Worm (Caenorhabditis elegans): ENCODE measurements around the gene atln-2.

atln-2 gene

DNA sequence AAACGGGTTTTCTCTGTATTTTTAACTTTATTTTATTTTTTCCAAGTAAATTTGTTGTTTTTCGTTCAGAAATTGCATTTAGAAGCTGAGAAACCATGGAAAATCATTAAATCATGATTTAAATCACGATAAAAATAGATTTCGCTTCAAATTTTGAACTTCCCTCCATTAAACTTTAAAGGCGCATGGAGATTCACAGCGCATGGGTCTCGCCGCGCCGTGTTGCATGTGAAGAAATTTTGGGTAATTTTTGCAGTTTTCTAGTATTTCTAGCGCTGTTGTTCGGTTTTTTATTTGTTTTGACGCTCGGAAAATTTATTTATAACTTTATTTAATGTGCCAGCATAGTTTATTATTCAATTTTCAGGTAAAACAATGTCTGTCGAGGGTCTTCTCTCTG, 55.6 kb downstream of the atln-2 start, which contains the start of gene eef-1B.2 (continued):
- TF ChIP-seq efl-1 (optimal IDR thresholded peaks at IDR 0.05) (peak; percentile 93 to 97), efl-1 (GFP tag; optimal IDR thresholded peaks at IDR 0.05 in 1 of 2) (peak; percentile 95 to 99), nhr-90 (tag; optimal IDR thresholded peaks at IDR 0.05; ENCODE audit: poor library complexity) (peak; percentile 14), nhr-19 (GFP tag; conservative IDR thresholded peaks at IDR 0.05) (peak; percentile 54), lsy-2 (tag; optimal IDR thresholded peaks at IDR 0.05) (peak; percentile 71 to 89), tbx-2 (tag; optimal IDR thresholded peaks at IDR 0.05) (peak; percentile 61), C34B4.2 (tag; optimal IDR thresholded peaks at IDR 0.05) (no peak), nhr-20 (tag; optimal IDR thresholded peaks at IDR 0.05) (peak; percentile 66), F16B12.6 (tag; optimal IDR thresholded peaks at IDR 0.05) (peak; percentile 61), aly-2 (tag; optimal IDR thresholded peaks at IDR 0.05) (no peak), nhr-76 (tag; optimal IDR thresholded peaks at IDR 0.05) (no peak), snpc-4 (tag; optimal IDR thresholded peaks at IDR 0.05) (no peak), fkh-8 (tag; optimal IDR thresholded peaks at IDR 0.05) (peak; percentile 24), nhr-71 (tag; optimal IDR thresholded peaks at IDR 0.05) (peak; percentile 73)

DNA sequence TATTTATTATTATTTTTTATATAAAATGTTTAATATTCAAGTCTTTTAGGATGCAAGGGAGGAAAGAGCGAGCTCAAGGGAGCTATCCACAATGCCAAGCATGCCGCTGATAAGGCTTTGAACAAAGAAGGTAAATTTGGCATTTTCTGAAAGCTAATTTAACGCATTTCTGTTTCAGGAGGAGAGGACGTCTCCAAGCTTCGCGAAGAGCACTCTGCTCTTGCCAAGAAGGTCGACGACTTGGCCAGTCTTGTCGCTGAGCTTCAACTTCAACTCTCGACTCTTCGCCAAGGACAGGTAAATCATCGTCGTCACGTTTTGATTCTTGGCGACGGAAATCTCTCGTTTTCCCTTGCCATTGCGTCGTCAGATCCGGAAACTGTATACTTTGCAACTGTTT, 56.1 kb downstream of the atln-2 start:
- TF ChIP-seq fkh-10 (GFP tag; optimal IDR thresholded peaks at IDR 0.05): no peak
- no peak for TF ChIP-seq efl-1 (optimal IDR thresholded peaks at IDR 0.05)
- TF ChIP-seq efl-1 (GFP tag; optimal IDR thresholded peaks at IDR 0.05 in 1 of 2): peak in 1 of 2 experiments; percentile 81

DNA sequence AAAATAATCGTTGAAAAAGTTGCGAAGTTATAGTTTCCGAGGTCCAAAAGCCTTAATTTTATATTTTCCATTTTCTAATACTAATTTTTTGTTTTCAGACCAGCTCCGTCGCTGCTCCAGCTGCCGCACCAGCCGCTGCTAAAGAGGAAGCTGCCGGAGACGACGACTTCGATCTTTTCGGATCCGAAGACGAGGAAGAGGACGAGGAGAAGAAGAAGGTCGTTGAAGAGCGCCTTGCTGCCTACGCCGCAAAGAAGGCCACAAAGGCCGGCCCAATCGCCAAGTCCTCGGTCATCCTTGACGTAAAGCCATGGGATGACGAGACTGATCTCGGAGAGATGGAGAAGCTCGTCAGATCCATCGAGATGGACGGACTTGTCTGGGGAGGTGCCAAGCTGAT, 57.4 kb downstream of the atln-2 start:
- TF ChIP-seq efl-1 (optimal IDR thresholded peaks at IDR 0.05) (no peak), efl-1 (GFP tag; optimal IDR thresholded peaks at IDR 0.05 in 1 of 2) (peak in 1 of 2 experiments; percentile 53), C16A3.4 (tag; optimal IDR thresholded peaks at IDR 0.05) (no peak)

DNA sequence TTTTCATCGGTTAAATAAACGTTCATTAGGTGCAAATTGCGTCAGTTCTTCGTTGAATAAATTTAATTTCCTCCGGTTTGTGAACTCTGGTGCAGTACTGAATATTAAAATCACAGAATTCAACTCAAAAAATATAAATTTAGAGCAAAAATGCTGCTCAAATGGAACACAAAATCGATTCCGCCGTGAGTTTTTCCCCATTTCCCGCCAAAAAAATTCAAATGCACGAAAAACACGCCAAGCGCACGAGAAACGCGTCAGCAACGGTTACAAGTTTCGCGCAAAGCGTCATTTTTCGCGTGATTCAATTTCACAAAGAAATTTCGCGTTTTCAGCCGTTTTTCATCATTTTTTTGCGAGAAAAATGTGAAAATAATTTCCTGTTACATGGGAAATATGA, 58.1 kb downstream of the atln-2 start, which contains the start of gene hrpu-1:
TSS of gene hrpu-1 (plus strand) at position 140 of the 400 bp plus-strand sequence.
- peak; percentile 80 for TF ChIP-seq jun-1 (tag; optimal IDR thresholded peaks at IDR 0.05)
- TF ChIP-seq lin-39 (tag; optimal IDR thresholded peaks at IDR 0.05): peak; percentile 74
- TF ChIP-seq vab-15 (tag; optimal IDR thresholded peaks at IDR 0.05): peak; percentile 19
- TF ChIP-seq fkh-8 (tag; optimal IDR thresholded peaks at IDR 0.05): peak; percentile 82
- peak; percentile 60 for TF ChIP-seq unc-130 (tag; optimal IDR thresholded peaks at IDR 0.05)
- peak; percentile 55; the same call in 1 of the 2 replicates for TF ChIP-seq ceh-88 (GFP tag; IDR thresholded peaks at IDR 0.05)
- peak; percentile 62 for TF ChIP-seq ceh-8 (GFP tag; optimal IDR thresholded peaks at IDR 0.05)
- TF ChIP-seq tbx-2 (tag; optimal IDR thresholded peaks at IDR 0.05): peak; percentile 84
- TF ChIP-seq mdl-1 (tag; optimal IDR thresholded peaks at IDR 0.05): peak in 1 of 2 experiments; percentile 59
- TF ChIP-seq nhr-71 (tag; optimal IDR thresholded peaks at IDR 0.05): peak; percentile 87
- TF ChIP-seq dpl-1 (GFP tag; optimal IDR thresholded peaks at IDR 0.05): peak; percentile 95 to 97 (median 95)
- TF ChIP-seq egl-27 (tag; optimal IDR thresholded peaks at IDR 0.05): no peak
- TF ChIP-seq mab-9 (GFP tag; IDR thresholded peaks at IDR 0.05): peak; percentile 66
- peak; percentile 45 for TF ChIP-seq egl-13 (tag; optimal IDR thresholded peaks at IDR 0.05)
- peak; percentile 81 for TF ChIP-seq swsn-7 (tag; optimal IDR thresholded peaks at IDR 0.05)
- peak; percentile 47; the same call in 1 of the 2 replicates for TF ChIP-seq unc-98 (GFP tag; IDR thresholded peaks at IDR 0.05)
- no peak for TF ChIP-seq mef-2 (tag; optimal IDR thresholded peaks at IDR 0.05)
- peak; percentile 56 for TF ChIP-seq ztf-4 (tag; optimal IDR thresholded peaks at IDR 0.05)
- no peak for TF ChIP-seq nhr-12 (tag; optimal IDR thresholded peaks at IDR 0.05)
- peak; percentile 57 for TF ChIP-seq hpl-2 (GFP tag; optimal IDR thresholded peaks at IDR 0.05)
- TF ChIP-seq aly-2 (tag; optimal IDR thresholded peaks at IDR 0.05): peak; percentile 82
- no peak for TF ChIP-seq ces-1 (GFP tag; optimal IDR thresholded peaks at IDR 0.05)
- peak; percentile 76 for TF ChIP-seq nhr-20 (tag; optimal IDR thresholded peaks at IDR 0.05)
- TF ChIP-seq C34B4.2 (tag; optimal IDR thresholded peaks at IDR 0.05): no peak
- no peak for TF ChIP-seq sptf-1 (tag; optimal IDR thresholded peaks at IDR 0.05)
- TF ChIP-seq ceh-90 (tag; optimal IDR thresholded peaks at IDR 0.05): peak; percentile 22
- peak; percentile 95 to 97 for TF ChIP-seq efl-1 (optimal IDR thresholded peaks at IDR 0.05)
- TF ChIP-seq efl-1 (GFP tag; optimal IDR thresholded peaks at IDR 0.05 in 1 of 2): peak; percentile 95 to 99
- TF ChIP-seq tlp-1 (tag; optimal IDR thresholded peaks at IDR 0.05): no peak
- TF ChIP-seq ama-1 (optimal IDR thresholded peaks at IDR 0.05): no peak
- no peak for TF ChIP-seq ceh-63 (GFP tag; optimal IDR thresholded peaks at IDR 0.05)
- TF ChIP-seq nhr-11 (tag; optimal IDR thresholded peaks at IDR 0.05): peak; percentile 56
- peak in 2 of 6 experiments; percentile 32 to 51 for TF ChIP-seq elt-3 (tag; optimal IDR thresholded peaks at IDR 0.05)
- peak; percentile 70 for TF ChIP-seq lin-13 (GFP tag; optimal IDR thresholded peaks at IDR 0.05)
- peak; percentile 18 for TF ChIP-seq nhr-237 (tag; optimal IDR thresholded peaks at IDR 0.05)
- peak in 1 of 2 experiments; percentile 63 for TF ChIP-seq ztf-11 (tag; optimal IDR thresholded peaks at IDR 0.05)
- peak; percentile 85 for TF ChIP-seq lin-15B (tag; optimal IDR thresholded peaks at IDR 0.05)
- peak; percentile 62 for TF ChIP-seq zip-4 (GFP tag; optimal IDR thresholded peaks at IDR 0.05)

Measured in whole organism, L1 larva.